Worm (Caenorhabditis elegans): ENCODE measurements around the gene F19C7.2.
A peak's percentile ranks its signal among the peaks of the same experiment; 100 is the strongest.

F19C7.2 gene

DNA sequence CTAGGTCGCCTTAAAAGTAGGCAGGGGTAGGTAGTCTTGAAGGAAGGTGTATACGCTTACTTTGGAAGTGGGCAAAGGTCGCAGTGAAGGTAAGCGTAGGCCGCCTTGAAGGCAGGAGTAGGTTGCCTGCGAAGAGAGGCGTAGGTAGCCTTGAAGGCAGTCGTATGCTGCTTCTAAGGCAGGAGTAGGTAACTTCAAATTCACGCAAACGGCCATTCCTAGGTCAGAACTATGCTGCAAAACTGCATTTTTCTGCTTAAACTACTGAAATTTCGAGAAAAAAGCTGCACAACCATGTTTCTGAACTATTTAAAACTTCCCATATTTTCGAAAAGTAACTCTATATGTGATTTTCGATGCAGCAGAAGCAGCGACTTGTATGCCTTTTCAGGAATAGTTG lies 20.3 kb upstream of the F19C7.2 start:
- TF ChIP-seq F13H6.1 (tag; optimal IDR thresholded peaks at IDR 0.05) (no peak), ceh-31 (tag; optimal IDR thresholded peaks at IDR 0.05) (no peak), madf-2 (tag; optimal IDR thresholded peaks at IDR 0.05) (no peak), ceh-14 (tag; optimal IDR thresholded peaks at IDR 0.05) (no peak), nhr-11 (tag; optimal IDR thresholded peaks at IDR 0.05) (no peak), T23F11.4 (GFP tag; optimal IDR thresholded peaks at IDR 0.05) (no peak), pax-1 (tag; optimal IDR thresholded peaks at IDR 0.05) (no peak), unc-42 (tag; optimal IDR thresholded peaks at IDR 0.05) (no peak), ref-2 (tag; optimal IDR thresholded peaks at IDR 0.05) (no peak), K09A11.1 (tag; optimal IDR thresholded peaks at IDR 0.05; ENCODE audit: insufficient read depth) (no peak), npax-4 (tag; optimal IDR thresholded peaks at IDR 0.05) (no peak), ceh-6 (GFP tag; optimal IDR thresholded peaks at IDR 0.05) (no peak), pat-9 (tag; optimal IDR thresholded peaks at IDR 0.05) (no peak), unc-3 (GFP tag; conservative IDR thresholded peaks at IDR 0.05) (no peak), unc-3 (tag; optimal IDR thresholded peaks at IDR 0.05) (no peak), sdc-2 (tag; optimal IDR thresholded peaks at IDR 0.05) (no peak), che-1 (tag; optimal IDR thresholded peaks at IDR 0.05) (no peak)

DNA sequence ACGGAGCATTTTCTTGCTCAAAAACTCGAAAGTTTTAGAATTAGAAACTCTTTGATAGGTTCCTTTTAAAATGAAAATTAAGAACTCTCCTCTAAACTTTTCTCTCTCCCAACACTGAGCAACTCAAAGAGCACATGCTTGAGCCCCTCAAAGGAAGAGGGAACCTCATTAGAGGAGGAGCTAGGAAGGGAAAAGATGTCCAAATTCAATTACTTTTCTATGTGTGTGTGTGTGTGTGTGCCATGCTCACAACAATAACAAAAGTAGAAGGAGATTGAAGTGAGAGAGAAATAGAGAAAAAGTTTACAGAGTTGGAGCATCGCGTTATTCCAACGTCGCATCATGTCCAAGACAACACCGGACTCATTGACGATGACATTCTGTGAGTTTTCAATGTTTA lies 13.8 kb upstream of the F19C7.2 start:
- TF ChIP-seq ceh-31 (tag; optimal IDR thresholded peaks at IDR 0.05) (peak; percentile 70), unc-42 (tag; optimal IDR thresholded peaks at IDR 0.05) (peak; percentile 100), fkh-10 (GFP tag; optimal IDR thresholded peaks at IDR 0.05) (peak; percentile 62), ceh-14 (tag; optimal IDR thresholded peaks at IDR 0.05) (peak; percentile 78), ceh-9 (tag; optimal IDR thresholded peaks at IDR 0.05) (no peak), fax-1 (tag; optimal IDR thresholded peaks at IDR 0.05) (peak; percentile 15), nfya-1 (tag; optimal IDR thresholded peaks at IDR 0.05) (peak; percentile 17), lin-11 (tag; optimal IDR thresholded peaks at IDR 0.05) (no peak), rnt-1 (tag; optimal IDR thresholded peaks at IDR 0.05) (no peak)

DNA sequence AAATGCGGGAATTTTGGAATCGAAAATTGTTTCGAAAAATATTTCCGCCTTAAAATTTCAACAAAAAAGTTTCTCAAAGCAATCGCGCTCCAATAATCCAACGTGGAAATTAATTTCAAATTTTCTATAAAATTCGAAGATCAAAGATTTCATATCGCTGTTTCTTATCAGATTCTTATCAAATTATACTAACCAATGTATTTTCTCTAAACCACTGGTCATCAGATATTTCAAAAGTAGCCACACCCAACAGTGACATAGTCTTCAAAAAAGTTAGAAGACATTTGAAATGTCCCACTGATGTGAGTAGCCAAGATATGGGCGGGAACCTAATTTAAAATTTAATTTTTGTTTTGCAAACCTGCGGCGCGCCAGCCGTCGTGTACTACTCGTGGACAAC lies 12.2 kb upstream of the F19C7.2 start:
- TF ChIP-seq ceh-19 (GFP tag; optimal IDR thresholded peaks at IDR 0.05) = no peak
- no peak for TF ChIP-seq ama-1 (optimal IDR thresholded peaks at IDR 0.05)
- no peak for TF ChIP-seq elt-4 (tag; optimal IDR thresholded peaks at IDR 0.05)
- no peak for TF ChIP-seq fkh-10 (GFP tag; optimal IDR thresholded peaks at IDR 0.05)
- no peak for TF ChIP-seq ttx-3 (tag; optimal IDR thresholded peaks at IDR 0.05)
- TF ChIP-seq C38D4.7 (GFP tag; optimal IDR thresholded peaks at IDR 0.05) = no peak
- no peak for TF ChIP-seq K09A11.1 (tag; optimal IDR thresholded peaks at IDR 0.05; ENCODE audit: insufficient read depth)
- TF ChIP-seq lim-6 (tag; optimal IDR thresholded peaks at IDR 0.05) = no peak
- no peak for TF ChIP-seq pha-4 (tag; optimal IDR thresholded peaks at IDR 0.05)
- no peak for TF ChIP-seq nhr-11 (tag; optimal IDR thresholded peaks at IDR 0.05)
- no peak for TF ChIP-seq hlh-6 (tag; optimal IDR thresholded peaks at IDR 0.05)
- TF ChIP-seq unc-55 (GFP tag; optimal IDR thresholded peaks at IDR 0.05) = no peak
- no peak for TF ChIP-seq ceh-9 (tag; optimal IDR thresholded peaks at IDR 0.05)
- no peak for TF ChIP-seq npax-4 (tag; optimal IDR thresholded peaks at IDR 0.05)
- no peak for TF ChIP-seq pha-2 (tag; optimal IDR thresholded peaks at IDR 0.05)

DNA sequence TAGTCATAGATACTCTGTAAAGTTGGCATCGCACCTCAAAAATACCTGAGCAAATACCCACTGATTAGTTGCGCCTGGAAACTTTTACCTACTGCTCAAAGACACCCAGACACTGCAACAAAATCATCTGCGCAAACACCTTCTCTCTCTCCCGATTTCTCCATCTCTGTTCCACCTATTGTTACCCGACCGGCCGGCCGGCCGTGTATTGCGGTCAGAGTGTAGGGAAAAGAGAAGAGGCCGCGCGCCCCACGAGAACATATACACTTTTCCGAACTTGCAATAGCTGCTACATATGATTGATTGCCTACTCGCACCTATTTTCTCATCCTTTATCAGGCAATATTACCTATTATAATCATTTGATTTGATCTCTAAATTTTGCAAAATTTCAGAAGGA lies 11.3 kb upstream of the F19C7.2 start:
- TF ChIP-seq zip-5 (tag; optimal IDR thresholded peaks at IDR 0.05) = no peak
- no peak for TF ChIP-seq ceh-6 (GFP tag; optimal IDR thresholded peaks at IDR 0.05)
- peak; percentile 13 for TF ChIP-seq rnt-1 (tag; optimal IDR thresholded peaks at IDR 0.05)
- peak; percentile 57 for TF ChIP-seq ref-2 (tag; optimal IDR thresholded peaks at IDR 0.05)
- peak; percentile 14 for TF ChIP-seq ceh-19 (GFP tag; optimal IDR thresholded peaks at IDR 0.05)
- TF ChIP-seq pha-2 (tag; optimal IDR thresholded peaks at IDR 0.05) = peak; percentile 58
- no peak for TF ChIP-seq pax-1 (tag; optimal IDR thresholded peaks at IDR 0.05)
- no peak for TF ChIP-seq dmd-4 (tag; optimal IDR thresholded peaks at IDR 0.05; ENCODE audit: borderline replicate concordance)

DNA sequence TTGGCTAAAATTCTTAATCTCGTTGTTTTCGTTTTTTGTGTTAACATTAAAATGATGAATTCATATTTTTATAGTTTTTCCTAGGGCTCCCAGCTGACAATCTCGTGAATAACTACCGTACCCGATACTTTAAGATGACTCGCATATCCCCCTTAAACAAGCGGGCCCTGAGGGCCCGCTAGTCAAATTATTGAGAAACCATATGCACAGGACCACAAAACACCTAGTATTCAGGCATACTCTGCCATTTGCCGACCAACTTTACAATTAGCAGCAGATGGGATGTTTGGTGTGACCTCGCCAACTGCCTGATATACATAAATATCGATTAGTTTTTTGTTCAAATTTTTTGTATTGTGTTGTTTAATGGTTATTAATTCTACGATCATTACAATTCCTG lies 2.9 kb upstream of the F19C7.2 start, which contains the start of gene F19C7.3:
TSS of gene F19C7.3 (plus strand) at position 301 of the 400 bp plus-strand sequence.
- TF ChIP-seq ceh-30 (tag; optimal IDR thresholded peaks at IDR 0.05) (no peak), ama-1 (optimal IDR thresholded peaks at IDR 0.05) (no peak), ets-4 (tag; optimal IDR thresholded peaks at IDR 0.05) (no peak), syd-9 (tag; optimal IDR thresholded peaks at IDR 0.05) (no peak), eyg-1 (tag; optimal IDR thresholded peaks at IDR 0.05) (no peak), ceh-34 (tag; optimal IDR thresholded peaks at IDR 0.05) (no peak), C08G9.2 (tag; optimal IDR thresholded peaks at IDR 0.05) (no peak), hlh-8 (tag; optimal IDR thresholded peaks at IDR 0.05) (no peak), tbx-7 (tag; optimal IDR thresholded peaks at IDR 0.05) (no peak), dve-1 (tag; optimal IDR thresholded peaks at IDR 0.05) (no peak), pha-4 (tag; optimal IDR thresholded peaks at IDR 0.05) (no peak), ceh-14 (tag; optimal IDR thresholded peaks at IDR 0.05) (no peak), elt-2 (tag; optimal IDR thresholded peaks at IDR 0.05) (no peak), ceh-22 (tag; optimal IDR thresholded peaks at IDR 0.05) (no peak)

Measured in whole organism, late embryonic.